Worm (Caenorhabditis elegans) whole organism, early embryonic: Measurements from ENCODE around the gene math-6.
"Not testable (repeated sequence)": the region's sequence is repeated elsewhere in the genome, so short reads cannot be mapped to it uniquely, and the experiment has no call there.

Experiments used
- ama-1 ChIP-seq: fragments of 150-350 bp; optimal IDR thresholded peaks from 2 replicates; lab custom pipeline; 2014
- ceh-13 ChIP-seq: fragments of 200-800 bp; sonication (Bioruptor generic); optimal IDR thresholded peaks from 2 replicates; lab custom pipeline; 2018; ENCODE audit warnings: mild to moderate bottlenecking, missing genetic modification characterization, missing compliant biosample characterization
- ets-7 ChIP-seq: sonication (generic microtip); optimal IDR thresholded peaks from 2 replicates; lab custom pipeline; 2016; ENCODE audit warnings: missing genotype, missing genetic modification characterization, missing compliant biosample characterization
- sea-1 ChIP-seq: fragments of 200-800 bp; sonication (Bioruptor generic); conservative IDR thresholded peaks from 2 replicates; pipeline ENCODE4 v1.3.6; 2022; ENCODE audit warnings: missing genetic modification characterization, missing compliant biosample characterization

DNA sequence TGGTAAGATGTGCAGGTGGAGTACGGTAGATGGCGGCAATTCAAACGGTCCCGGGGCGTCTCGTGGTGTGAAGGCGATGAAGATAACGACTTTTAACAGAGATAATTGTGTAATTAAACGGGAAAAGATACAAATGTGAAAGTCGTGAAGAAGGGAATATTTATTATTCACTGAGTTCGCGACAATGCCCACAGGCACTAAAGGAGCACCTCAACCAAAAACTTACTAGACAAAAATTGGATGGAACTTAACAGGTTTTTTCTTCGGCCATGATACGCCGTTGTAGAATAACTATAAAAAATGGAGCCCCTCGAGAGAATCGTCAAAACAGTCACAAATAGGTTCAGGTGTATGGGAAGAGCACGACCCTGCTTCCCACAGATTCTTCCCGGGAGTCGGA is 22.2 kb downstream of the math-6 start, which contains the start of gene fbxb-98:
- not testable (repeated sequence) for TF ChIP-seq sea-1; ets-7 (tag; lab: Kevin White, UChicago); ama-1 (lab: Kevin White, UChicago); ceh-13 (GFP tag; lab: Kevin White, UChicago)
